Worm (Caenorhabditis elegans): ENCODE results near the gene K07H8.12.

Gene K07H8.12

DNA sequence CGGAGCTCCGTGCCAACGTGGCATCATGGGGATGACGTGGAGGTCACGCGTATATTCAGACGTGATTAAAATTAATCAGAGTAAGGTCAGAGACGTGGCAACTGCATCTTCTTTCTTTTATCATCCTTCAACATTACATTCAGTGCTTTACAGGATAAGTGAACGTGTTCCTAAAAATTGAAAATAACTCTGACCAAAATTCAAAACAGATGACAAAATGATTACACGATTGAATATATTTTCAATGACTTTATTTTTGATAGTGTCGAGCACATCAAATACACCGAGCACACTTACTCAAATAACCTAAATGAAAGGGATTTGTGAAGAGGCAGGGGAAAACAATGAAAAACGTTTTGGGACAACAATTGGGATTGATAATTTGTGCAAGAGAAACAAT lies 9.8 kb upstream of the K07H8.12 start, which contains the start of gene K07H8.9 (continued):
- no peak for TF ChIP-seq gei-17 (GFP tag; optimal IDR thresholded peaks at IDR 0.05)
- TF ChIP-seq B0261.1 (tag; optimal IDR thresholded peaks at IDR 0.05) = no peak
- peak; percentile 38 for TF ChIP-seq unc-130 (GFP tag; optimal IDR thresholded peaks at IDR 0.05)
- peak; percentile 6 for TF ChIP-seq fkh-3 (tag; optimal IDR thresholded peaks at IDR 0.05)
- no peak for TF ChIP-seq ceh-58 (GFP tag; IDR thresholded peaks at IDR 0.05)
- TF ChIP-seq attf-6 (GFP tag; IDR thresholded peaks at IDR 0.05) = 0 out of 2 replicates have a peak, but pooled peaks have one; percentile 16
- 0 out of 2 replicates have a peak, but pooled peaks have one; percentile 8 for TF ChIP-seq Y79H2A.3 (GFP tag; conservative IDR thresholded peaks at IDR 0.05)
- no peak for TF ChIP-seq ama-1 (optimal IDR thresholded peaks at IDR 0.05)
- peak in 1 of 2 experiments; percentile 85 for TF ChIP-seq ama-1 (GFP tag; optimal IDR thresholded peaks at IDR 0.05)
- no peak for TF ChIP-seq nhr-90 (tag; optimal IDR thresholded peaks at IDR 0.05)
- no peak for TF ChIP-seq snpc-4 (GFP tag; optimal IDR thresholded peaks at IDR 0.05)
- peak in 2 of 4 experiments; percentile 27 to 29 for TF ChIP-seq snpc-4 (tag; optimal IDR thresholded peaks at IDR 0.05)

ce11 chrIV:8283214-8283613 lies 6.7 kb upstream of the K07H8.12 start:
- TF ChIP-seq repo-1 (tag; optimal IDR thresholded peaks at IDR 0.05) (no peak), ztf-22 (GFP tag; optimal IDR thresholded peaks at IDR 0.05) (no peak), ceh-79 (tag; optimal IDR thresholded peaks at IDR 0.05) (no peak)

DNA sequence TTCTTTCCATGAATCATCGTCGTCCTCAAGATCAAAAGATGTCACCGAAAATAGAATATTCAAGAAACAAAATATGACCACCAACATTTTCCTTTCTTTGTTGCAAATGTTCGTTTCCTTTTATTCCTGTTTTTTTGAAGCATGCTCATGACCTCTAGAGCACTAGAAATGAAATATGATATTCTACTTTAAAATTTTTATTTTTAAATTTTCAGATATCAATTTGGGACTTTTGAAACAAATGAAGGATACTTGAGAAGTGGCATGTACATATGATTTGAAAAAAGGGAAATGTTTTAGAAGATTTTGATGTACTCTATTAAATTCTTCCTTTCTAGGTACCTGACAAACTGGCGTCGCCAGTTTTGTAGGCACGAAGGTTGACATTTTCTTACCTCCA lies 1.3 kb downstream of the K07H8.12 start, which contains the start of gene K07H8.11:
K07H8.11 (minus strand) TSS at position 101 of the 400 bp plus-strand sequence.
- TF ChIP-seq nhr-120 (GFP tag; IDR thresholded peaks at IDR 0.05) (no peak), hsf-1 (GFP tag; IDR thresholded peaks at IDR 0.05) (no peak), F33H1.4 (GFP tag; IDR thresholded peaks at IDR 0.05) (no peak), ceh-40 (GFP tag; IDR thresholded peaks at IDR 0.05) (no peak), ztf-26 (tag; optimal IDR thresholded peaks at IDR 0.05) (no peak), lin-40 (tag; optimal IDR thresholded peaks at IDR 0.05) (no peak), F10E7.11 (tag; optimal IDR thresholded peaks at IDR 0.05) (no peak), Y53F4B.3 (GFP tag; IDR thresholded peaks at IDR 0.05) (no peak), zfh-2 (GFP tag; conservative IDR thresholded peaks at IDR 0.05) (no peak), hlh-12 (tag; optimal IDR thresholded peaks at IDR 0.05) (no peak), mxl-1 (tag; optimal IDR thresholded peaks at IDR 0.05) (no peak), lsl-1 (GFP tag; optimal IDR thresholded peaks at IDR 0.05) (no peak), ccch-3 (GFP tag; optimal IDR thresholded peaks at IDR 0.05) (no peak), F22D6.2 (tag; optimal IDR thresholded peaks at IDR 0.05) (no peak), pha-4 (tag; optimal IDR thresholded peaks at IDR 0.05) (no peak), ekl-4 (GFP tag; IDR thresholded peaks at IDR 0.05) (no peak)

DNA sequence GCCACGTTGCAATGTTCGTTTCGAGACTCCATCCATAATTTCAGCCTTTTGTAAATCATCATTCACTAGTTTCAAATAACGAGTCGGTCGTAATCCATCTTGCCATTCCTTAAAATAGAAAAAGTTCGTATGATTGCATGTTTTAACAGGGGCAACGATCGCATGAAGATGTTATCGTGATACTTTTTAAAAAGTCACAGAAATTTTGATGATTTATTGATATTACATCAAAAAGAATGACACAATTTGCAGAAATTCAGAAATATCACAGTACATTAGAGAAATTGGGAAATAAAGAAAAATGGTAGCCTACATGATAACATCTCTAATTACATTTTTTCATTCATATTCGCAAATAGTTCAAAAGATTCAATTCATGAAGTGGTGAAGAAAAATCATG lies 3.2 kb downstream of the K07H8.12 start:
- TF ChIP-seq sdz-38 (tag; optimal IDR thresholded peaks at IDR 0.05) (no peak), lsy-27 (tag; optimal IDR thresholded peaks at IDR 0.05; ENCODE audit: borderline replicate concordance, insufficient read depth) (no peak), lin-40 (tag; optimal IDR thresholded peaks at IDR 0.05) (no peak)

DNA sequence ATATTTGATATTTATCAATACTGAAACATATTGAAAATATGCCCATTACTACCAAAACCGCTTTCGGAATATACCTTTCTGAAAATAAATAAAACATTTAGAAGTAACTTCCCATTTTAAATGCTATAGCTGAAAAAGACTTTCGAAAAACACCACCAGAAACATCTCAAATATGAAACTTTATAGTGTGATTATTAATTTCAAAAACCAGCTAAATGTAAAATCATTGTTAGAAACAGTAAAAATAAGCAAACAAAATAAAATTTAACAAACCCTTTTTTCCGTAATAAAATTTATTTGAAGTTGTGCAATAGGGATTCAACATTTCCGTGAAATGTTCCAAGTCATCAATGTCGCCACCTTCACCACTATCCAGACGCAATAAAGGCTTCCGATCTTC lies 8.5 kb downstream of the K07H8.12 start, which contains the start of the genes K07H8.5 and K07H8.8:
K07H8.5 (plus strand) TSS at position 301 of the 400 bp plus-strand sequence.
K07H8.8 (minus strand) TSS at position 389 of the 400 bp plus-strand sequence.
- no peak for TF ChIP-seq repo-1 (tag; optimal IDR thresholded peaks at IDR 0.05)
- no peak for TF ChIP-seq C17E4.6 (GFP tag; IDR thresholded peaks at IDR 0.05)
- TF ChIP-seq nhr-179 (tag; optimal IDR thresholded peaks at IDR 0.05) = no peak
- no peak for TF ChIP-seq F49E8.2 (tag; optimal IDR thresholded peaks at IDR 0.05; ENCODE audit: insufficient read depth)
- TF ChIP-seq dpl-1 (GFP tag; optimal IDR thresholded peaks at IDR 0.05) = no peak
- no peak for TF ChIP-seq sptf-2 (GFP tag; optimal IDR thresholded peaks at IDR 0.05)
- TF ChIP-seq egrh-3 (GFP tag; IDR thresholded peaks at IDR 0.05) = no peak
- TF ChIP-seq D2030.7 (GFP tag; IDR thresholded peaks at IDR 0.05) = no peak
- no peak for TF ChIP-seq nfya-2 (GFP tag; IDR thresholded peaks at IDR 0.05)
- TF ChIP-seq snpc-1.1 (tag; optimal IDR thresholded peaks at IDR 0.05; ENCODE audit: insufficient read depth) = no peak
- TF ChIP-seq F22D6.2 (tag; optimal IDR thresholded peaks at IDR 0.05) = no peak
- no peak for TF ChIP-seq T26A5.8 (tag; optimal IDR thresholded peaks at IDR 0.05)
- TF ChIP-seq F37B4.10 (GFP tag; IDR thresholded peaks at IDR 0.05) = no peak
- no peak for TF ChIP-seq atf-7 (tag; optimal IDR thresholded peaks at IDR 0.05)
- no peak for TF ChIP-seq madf-10 (tag; optimal IDR thresholded peaks at IDR 0.05)
